Worm (Caenorhabditis elegans) whole organism, L1 larva: ENCODE data around the gene F56D6.14.
A peak's percentile ranks its signal among the peaks of the same experiment; 100 is the strongest.

Source experiments
- lsy-2 ChIP-seq, 2 experiments: fragments of 150-350 bp; optimal IDR thresholded peaks; 2 replicates each; lab custom pipeline; 2014; ENCODE audit warnings: missing biosample characterization in 2 of 2, missing genetic modification characterization in 2 of 2
- nhr-237 ChIP-seq: fragments of 150-350 bp; optimal IDR thresholded peaks from 2 replicates; lab custom pipeline; 2014; ENCODE audit warnings: missing biosample characterization, missing genetic modification characterization
- nhr-85 ChIP-seq: sonication (generic microtip); peaks from one replicate; lab custom pipeline; 2016; ENCODE audit warnings: missing genetic modification characterization, inconsistent platforms, missing compliant biosample characterization
- tbx-2 ChIP-seq: sonication (generic microtip); optimal IDR thresholded peaks from 2 replicates; lab custom pipeline; 2016; ENCODE audit warnings: missing genetic modification characterization, missing compliant biosample characterization
- unc-130 ChIP-seq: fragments of 150-350 bp; optimal IDR thresholded peaks from 2 replicates; lab custom pipeline; 2017; ENCODE audit warnings: missing biosample characterization, missing genetic modification characterization, inconsistent platforms
- unc-62 ChIP-seq: fragments of 150-350 bp; optimal IDR thresholded peaks from 2 replicates; lab custom pipeline; 2014; ENCODE audit warnings: missing biosample characterization, missing genetic modification reagents, missing genetic modification characterization
- ztf-11 ChIP-seq, 2 experiments: sonication (generic microtip); optimal IDR thresholded peaks; 2 replicates each; lab custom pipeline; 2016 to 2017; ENCODE audit warnings: missing genetic modification characterization in 2 of 2, missing biosample characterization in 1 of 2, missing compliant biosample characterization in 1 of 2

DNA sequence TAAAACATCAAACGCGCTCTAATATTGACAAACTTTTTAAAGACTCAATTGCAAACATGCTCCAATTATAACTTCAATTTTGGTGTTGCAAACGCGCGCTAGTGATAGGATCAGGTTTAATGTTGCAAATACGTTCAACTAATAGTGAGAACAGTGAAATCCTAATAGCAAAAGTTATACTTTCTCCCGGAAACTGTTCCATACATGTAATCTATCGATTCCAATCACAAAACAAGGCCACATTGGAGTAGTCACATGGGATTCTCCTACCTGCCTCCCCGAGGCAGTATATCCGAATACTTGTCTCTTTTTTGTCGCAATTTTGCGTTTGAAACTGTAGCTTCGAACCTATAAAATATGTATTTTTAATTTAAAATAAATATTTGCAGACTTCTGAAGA is 47.6 kb upstream of the F56D6.14 start:
- TF ChIP-seq unc-130 (tag; lab: Kevin White, UChicago) (no peak), nhr-85 (tag; lab: Kevin White, UChicago) (peak; percentile 46), tbx-2 (tag; lab: Kevin White, UChicago) (no peak), nhr-237 (tag; lab: Kevin White, UChicago) (no peak), unc-62 (no peak), ztf-11 (tag; optimal IDR thresholded peaks at IDR 0.05; lab: Kevin White, UChicago) (no peak), lsy-2 (tag; optimal IDR thresholded peaks at IDR 0.05; lab: Kevin White, UChicago) (no peak)
